Worm (Caenorhabditis elegans) whole organism, L1 larva: ENCODE measurements around the gene nhr-4.

Experiments used
- alr-1 ChIP-seq: fragments of 200-800 bp; sonication (Bioruptor generic); optimal IDR thresholded peaks from 2 replicates; lab custom pipeline; 2018; ENCODE audit warnings: borderline replicate concordance, mild to moderate bottlenecking, missing genetic modification characterization, missing compliant biosample characterization
- ama-1 ChIP-seq: fragments of 150-350 bp; optimal IDR thresholded peaks from 2 replicates; lab custom pipeline; 2014
- blmp-1 ChIP-seq: fragments of 150-350 bp; optimal IDR thresholded peaks from 2 replicates; lab custom pipeline; 2014; ENCODE audit warnings: missing biosample characterization, missing genetic modification characterization
- ceh-63 ChIP-seq: fragments of 200-800 bp; sonication (Bioruptor generic); optimal IDR thresholded peaks from 2 replicates; lab custom pipeline; 2018; ENCODE audit warnings: mild to moderate bottlenecking, missing genetic modification characterization, missing compliant biosample characterization
- ceh-8 ChIP-seq: fragments of 200-800 bp; sonication (Bioruptor generic); optimal IDR thresholded peaks from 2 replicates; lab custom pipeline; 2018; ENCODE audit warnings: mild to moderate bottlenecking, missing genetic modification characterization, moderate library complexity, missing compliant biosample characterization
- ceh-82 ChIP-seq, 3 experiments: fragments of 150-350 bp in 1 of 3; sonication (generic microtip) in 2 of 3; optimal IDR thresholded peaks; 2 replicates each; lab custom pipeline; 2014 to 2017; ENCODE audit warnings: missing biosample characterization in 3 of 3, missing genetic modification characterization in 3 of 3
- ceh-90 ChIP-seq: sonication (generic microtip); optimal IDR thresholded peaks from 2 replicates; lab custom pipeline; 2016; ENCODE audit warnings: missing genetic modification characterization, missing compliant biosample characterization
- dsc-1 ChIP-seq: sonication (generic microtip); optimal IDR thresholded peaks from 2 replicates; lab custom pipeline; 2016; ENCODE audit warnings: mild to moderate bottlenecking, missing genetic modification characterization, missing compliant biosample characterization
- efl-1 ChIP-seq, 4 experiments: fragments of 150-350 bp; optimal IDR thresholded peaks in 3 of 4; peaks in 1 of 4; 1 replicate in 1 of 4; 2 replicates in 3 of 4; lab custom pipeline; 2014; ENCODE audit warnings: missing biosample characterization in 2 of 4, missing genetic modification characterization in 2 of 4, missing genetic modification reagents in 2 of 4
- efl-3 ChIP-seq: fragments of 200-800 bp; sonication (Bioruptor generic); optimal IDR thresholded peaks from 2 replicates; lab custom pipeline; 2018; ENCODE audit warnings: mild to moderate bottlenecking, missing genetic modification characterization, missing compliant biosample characterization
- egl-27 ChIP-seq, 2 experiments: fragments of 150-350 bp in 1 of 2; sonication (generic microtip); optimal IDR thresholded peaks; 3 replicates each; lab custom pipeline; 2017 to 2018; ENCODE audit warnings: missing biosample characterization in 2 of 2, missing genetic modification characterization in 2 of 2, missing genetic modification reagents in 2 of 2
- elt-2 ChIP-seq: sonication (generic microtip); optimal IDR thresholded peaks from 2 replicates; lab custom pipeline; 2016; ENCODE audit warnings: missing genetic modification characterization, mild to moderate bottlenecking, inconsistent platforms, missing compliant biosample characterization, missing genetic modification reagents
- ets-5 ChIP-seq: fragments of 200-800 bp; sonication (Bioruptor generic); IDR thresholded peaks from 2 replicates; pipeline ENCODE4 v1.3.6; 2022; ENCODE audit warnings: missing genetic modification characterization, missing compliant biosample characterization
- grh-1 ChIP-seq: fragments of 200-800 bp; sonication (Bioruptor generic); IDR thresholded peaks from 2 replicates; pipeline ENCODE4 v1.3.6; 2022; ENCODE audit warnings: missing genetic modification reagents, missing genetic modification characterization, missing compliant biosample characterization
- isw-1 ChIP-seq: fragments of 200-800 bp; sonication (Bioruptor generic); IDR thresholded peaks from 2 replicates; pipeline ENCODE4 v1.3.6; 2022; ENCODE audit warnings: missing genetic modification characterization, missing compliant biosample characterization
- lin-14 ChIP-seq: fragments of 200-800 bp; sonication (Bioruptor generic); optimal IDR thresholded peaks from 2 replicates; lab custom pipeline; 2018; ENCODE audit warnings: mild to moderate bottlenecking, missing genetic modification characterization, moderate library complexity, missing compliant biosample characterization
- lin-35 ChIP-seq, 2 experiments: fragments of 150-350 bp; optimal IDR thresholded peaks; 2 replicates each; lab custom pipeline; 2014; ENCODE audit warnings: missing biosample characterization in 2 of 2, missing genetic modification characterization in 2 of 2, missing genetic modification reagents in 2 of 2
- lin-39 ChIP-seq: fragments of 150-350 bp; optimal IDR thresholded peaks from 2 replicates; lab custom pipeline; 2014; ENCODE audit warnings: missing biosample characterization, missing genetic modification reagents, missing genetic modification characterization
- lsy-2 ChIP-seq, 2 experiments: fragments of 150-350 bp; optimal IDR thresholded peaks; 2 replicates each; lab custom pipeline; 2014; ENCODE audit warnings: missing biosample characterization in 2 of 2, missing genetic modification characterization in 2 of 2
- mdl-1 ChIP-seq, 2 experiments: fragments of 150-350 bp; optimal IDR thresholded peaks; 2 replicates each; lab custom pipeline; 2014 to 2017; ENCODE audit warnings: missing biosample characterization in 2 of 2, missing genetic modification characterization in 2 of 2, inconsistent platforms in 1 of 2
- mep-1 ChIP-seq: fragments of 150-350 bp; optimal IDR thresholded peaks from 2 replicates; lab custom pipeline; 2014; ENCODE audit warnings: missing biosample characterization, missing genetic modification characterization
- nhr-12 ChIP-seq: sonication (generic microtip); optimal IDR thresholded peaks from 2 replicates; lab custom pipeline; 2017; ENCODE audit warnings: missing biosample characterization, missing genetic modification characterization
- nhr-19 ChIP-seq: fragments of 200-800 bp; sonication (Bioruptor generic); conservative IDR thresholded peaks from 2 replicates; pipeline ENCODE4 v1.3.6; 2022; ENCODE audit warnings: missing genetic modification characterization, missing compliant biosample characterization
- nhr-20 ChIP-seq: sonication (generic microtip); optimal IDR thresholded peaks from 2 replicates; lab custom pipeline; 2016; ENCODE audit warnings: mild to moderate bottlenecking, missing genetic modification characterization, missing compliant biosample characterization
- nhr-28 ChIP-seq: fragments of 150-350 bp; optimal IDR thresholded peaks from 2 replicates; lab custom pipeline; 2014; ENCODE audit warnings: missing biosample characterization, missing genetic modification characterization
- nhr-47 ChIP-seq: sonication (generic microtip); optimal IDR thresholded peaks from 2 replicates; lab custom pipeline; 2016; ENCODE audit warnings: mild to moderate bottlenecking, missing genetic modification characterization, moderate library complexity, missing compliant biosample characterization
- nhr-71 ChIP-seq: sonication (generic microtip); optimal IDR thresholded peaks from 2 replicates; lab custom pipeline; 2016; ENCODE audit warnings: mild to moderate bottlenecking, missing genetic modification characterization, moderate library complexity, missing compliant biosample characterization
- nhr-76 ChIP-seq: sonication (generic microtip); optimal IDR thresholded peaks from 2 replicates; lab custom pipeline; 2017; ENCODE audit warnings: missing biosample characterization, missing genetic modification characterization
- nhr-77 ChIP-seq: fragments of 150-350 bp; optimal IDR thresholded peaks from 2 replicates; lab custom pipeline; 2014; ENCODE audit warnings: missing biosample characterization, missing genetic modification characterization
- nhr-85 ChIP-seq: sonication (generic microtip); peaks from one replicate; lab custom pipeline; 2016; ENCODE audit warnings: missing genetic modification characterization, inconsistent platforms, missing compliant biosample characterization
- nhr-90 ChIP-seq: sonication (generic microtip); optimal IDR thresholded peaks from 2 replicates; lab custom pipeline; 2016; ENCODE audit warnings: mild to moderate bottlenecking, missing genetic modification characterization, missing compliant biosample characterization; ENCODE audit not compliant: poor library complexity
- pax-3 ChIP-seq: fragments of 200-800 bp; sonication (Bioruptor generic); optimal IDR thresholded peaks from 2 replicates; lab custom pipeline; 2018; ENCODE audit warnings: mild to moderate bottlenecking, missing genetic modification characterization, moderate library complexity, missing compliant biosample characterization
- rnt-1 ChIP-seq: sonication (generic microtip); optimal IDR thresholded peaks from 2 replicates; lab custom pipeline; 2016; ENCODE audit warnings: mild to moderate bottlenecking, missing genetic modification characterization, moderate library complexity, missing compliant biosample characterization
- snu-23 ChIP-seq: sonication (generic microtip); optimal IDR thresholded peaks from 2 replicates; lab custom pipeline; 2016; ENCODE audit warnings: missing genetic modification characterization, missing compliant biosample characterization
- tbx-2 ChIP-seq: sonication (generic microtip); optimal IDR thresholded peaks from 2 replicates; lab custom pipeline; 2016; ENCODE audit warnings: missing genetic modification characterization, missing compliant biosample characterization
- unc-130 ChIP-seq: fragments of 150-350 bp; optimal IDR thresholded peaks from 2 replicates; lab custom pipeline; 2017; ENCODE audit warnings: missing biosample characterization, missing genetic modification characterization, inconsistent platforms
- unc-86 ChIP-seq: sonication (generic microtip); optimal IDR thresholded peaks from 2 replicates; lab custom pipeline; 2016; ENCODE audit warnings: missing genetic modification characterization, missing compliant biosample characterization

Gene nhr-4

DNA sequence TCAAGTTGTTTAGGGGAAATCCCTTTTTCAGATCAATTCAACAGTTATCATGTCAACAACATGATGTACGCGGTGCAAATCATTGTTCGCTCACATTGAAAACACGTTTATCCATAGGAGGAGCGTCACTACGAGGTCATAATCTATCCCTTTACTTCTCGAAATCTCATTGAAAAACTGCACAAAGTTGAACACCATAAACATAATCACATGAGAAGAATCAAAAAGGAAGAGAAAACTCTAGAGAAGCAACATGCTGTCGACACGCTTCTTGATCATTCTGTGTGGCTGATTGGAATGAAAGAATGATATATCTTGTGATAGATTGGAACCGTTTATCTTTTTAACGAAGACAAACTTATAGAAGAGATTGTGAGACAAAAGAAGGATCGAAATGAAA, 11.2 kb upstream of the nhr-4 start (continued):
- TF ChIP-seq ceh-90 (tag; lab: Kevin White, UChicago) (no peak), rnt-1 (tag; lab: Kevin White, UChicago) (no peak), grh-1 (GFP tag; lab: Robert Waterston, UW) (peak; percentile 83), mep-1 (tag; lab: Kevin White, UChicago) (peak; percentile 53), lin-14 (peak; percentile 84), lin-35 (GFP tag; optimal IDR thresholded peaks at IDR 0.05; lab: Kevin White, UChicago) (peak in 1 of 2 experiments; percentile 74), ceh-63 (GFP tag; lab: Kevin White, UChicago) (no peak), nhr-90 (tag; lab: Kevin White, UChicago) (peak; percentile 87), mdl-1 (tag; optimal IDR thresholded peaks at IDR 0.05; lab: Kevin White, UChicago) (peak in 1 of 2 experiments; percentile 64), nhr-19 (GFP tag; lab: Robert Waterston, UW) (peak; percentile 87), snu-23 (GFP tag; lab: Kevin White, UChicago) (peak; percentile 86)

DNA sequence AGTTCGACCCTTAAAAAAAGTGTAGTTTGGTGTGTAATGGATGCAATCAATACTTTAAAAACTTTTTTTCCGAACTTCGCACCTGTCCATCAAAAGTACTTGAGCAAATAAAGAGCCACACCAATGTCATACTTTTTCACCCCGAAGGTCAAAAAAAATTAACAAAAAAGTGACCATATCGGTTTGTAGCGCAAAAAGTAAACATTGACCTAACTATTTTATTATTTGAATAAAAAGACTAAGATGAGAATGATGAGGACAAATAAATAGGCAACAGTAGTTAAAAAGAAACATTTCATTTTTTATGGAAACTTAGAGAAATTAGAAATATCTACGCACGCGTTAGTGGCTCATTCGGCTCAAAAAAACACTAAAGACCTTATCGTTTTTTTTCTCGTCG, 9.8 kb upstream of the nhr-4 start:
- TF ChIP-seq blmp-1 (tag; lab: Kevin White, UChicago), result no peak
- peak; percentile 45 for TF ChIP-seq tbx-2 (tag; lab: Kevin White, UChicago)
- no peak for TF ChIP-seq nhr-76
- TF ChIP-seq nhr-77 (tag; lab: Kevin White, UChicago), result peak; percentile 16
- no peak for TF ChIP-seq alr-1
- TF ChIP-seq nhr-12 (tag; lab: Kevin White, UChicago), result no peak
- TF ChIP-seq unc-130, result no peak
- no peak for TF ChIP-seq ceh-90 (tag; lab: Kevin White, UChicago)
- TF ChIP-seq lin-14, result peak; percentile 31
- no peak for TF ChIP-seq ceh-8 (GFP tag; lab: Kevin White, UChicago)
- TF ChIP-seq dsc-1 (tag; lab: Kevin White, UChicago), result no peak
- no peak for TF ChIP-seq lin-39 (tag; lab: Kevin White, UChicago)
- no peak for TF ChIP-seq isw-1 (GFP tag; lab: Robert Waterston, UW)
- no peak for TF ChIP-seq unc-86 (tag; lab: Kevin White, UChicago)

- TF ChIP-seq lsy-2 (tag; optimal IDR thresholded peaks at IDR 0.05; lab: Kevin White, UChicago), result peak in 1 of 2 experiments; percentile 29
- TF ChIP-seq pax-3 (tag; lab: Kevin White, UChicago), result no peak
- TF ChIP-seq efl-1 (optimal IDR thresholded peaks at IDR 0.05; lab: Kevin White, UChicago), result no peak
- TF ChIP-seq efl-1 (GFP tag; optimal IDR thresholded peaks at IDR 0.05 in 1 of 2; lab: Kevin White, UChicago), result peak in 1 of 2 experiments; percentile 53
- TF ChIP-seq nhr-85 (tag; lab: Kevin White, UChicago), result peak; percentile 86
- no peak for TF ChIP-seq ama-1 (lab: Kevin White, UChicago)
- peak; percentile 52 for TF ChIP-seq nhr-20 (tag; lab: Kevin White, UChicago)
Measured at ce11 chrIV:9872210-9872609, 6.9 kb upstream of the nhr-4 start.

ce11 chrIV:9872786-9873185, 6.3 kb upstream of the nhr-4 start:
- TF ChIP-seq nhr-47 (tag; lab: Kevin White, UChicago) (no peak), rnt-1 (tag; lab: Kevin White, UChicago) (peak; percentile 3), snu-23 (GFP tag; lab: Kevin White, UChicago) (peak; percentile 8), egl-27 (tag; optimal IDR thresholded peaks at IDR 0.05; lab: Kevin White, UChicago) (no peak), elt-2 (tag; lab: Kevin White, UChicago) (peak; percentile 39), efl-3 (GFP tag; lab: Kevin White, UChicago) (no peak), ets-5 (GFP tag; lab: Robert Waterston, UW) (no peak), nhr-28 (tag; lab: Kevin White, UChicago) (no peak), lsy-2 (tag; optimal IDR thresholded peaks at IDR 0.05; lab: Kevin White, UChicago) (peak in 1 of 2 experiments; percentile 11), ceh-82 (tag; optimal IDR thresholded peaks at IDR 0.05; lab: Kevin White, UChicago) (peak in 1 of 3 experiments; percentile 22), nhr-71 (tag; lab: Kevin White, UChicago) (peak; percentile 37), lin-14 (peak; percentile 64), lin-35 (GFP tag; optimal IDR thresholded peaks at IDR 0.05; lab: Kevin White, UChicago) (peak in 1 of 2 experiments; percentile 26), unc-86 (tag; lab: Kevin White, UChicago) (no peak), mep-1 (tag; lab: Kevin White, UChicago) (peak; percentile 14)
